Fruit fly (Drosophila melanogaster) Kc167 (cell line): ENCODE results near the gene CG13126.

Experiments used
- Myc ChIP-seq: fragments of >200 bp; optimal IDR thresholded peaks from 2 replicates; lab custom pipeline; 2017; ENCODE audit warnings: missing external identifiers
- h ChIP-seq: fragments of >200 bp; optimal IDR thresholded peaks from 3 replicates; lab custom pipeline; 2018; ENCODE audit warnings: missing external identifiers
- insv ChIP-seq: fragments of >200 bp; optimal IDR thresholded peaks from 3 replicates; lab custom pipeline; 2018; ENCODE audit warnings: missing external identifiers

- TF ChIP-seq Myc, result no peak
- no peak for TF ChIP-seq insv (lab: Kevin White, UChicago)
- no peak for TF ChIP-seq h (lab: Kevin White, UChicago)
These were observed 40.4 kb upstream of the CG13126 start for dm6 chr2L:9994382-9994781.
